Fruit fly (Drosophila melanogaster): ENCODE results near the gene CG33689.

CG33689 gene

dm6 chr3L:16156788-16157208 lies 43.2 kb upstream of the CG33689 start (continued):
- TF ChIP-seq Hr78 (GFP tag; optimal IDR thresholded peaks at IDR 0.05): no peak
- no peak for TF ChIP-seq tio (GFP tag; optimal IDR thresholded peaks at IDR 0.05)
- no peak for TF ChIP-seq her (GFP tag; optimal IDR thresholded peaks at IDR 0.05)
- TF ChIP-seq CG2889 (GFP tag; IDR thresholded peaks at IDR 0.05): no peak
- no peak for TF ChIP-seq CG10462 (GFP tag; optimal IDR thresholded peaks at IDR 0.05)
- TF ChIP-seq CG17361 (GFP tag; IDR thresholded peaks at IDR 0.05): no peak
- TF ChIP-seq NFAT (GFP tag; IDR thresholded peaks at IDR 0.05): peak; percentile 74
- TF ChIP-seq CG6175 (GFP tag; IDR thresholded peaks at IDR 0.05): peak; percentile 77
- TF ChIP-seq CG14050 (GFP tag; IDR thresholded peaks at IDR 0.05): no peak
- no peak for TF ChIP-seq ham (GFP tag; IDR thresholded peaks at IDR 0.05)
- TF ChIP-seq Jarid2 (GFP tag; optimal IDR thresholded peaks at IDR 0.05): no peak
- no peak for TF ChIP-seq ac (GFP tag; optimal IDR thresholded peaks at IDR 0.05)
- no peak for TF ChIP-seq CG31388 (GFP tag; optimal IDR thresholded peaks at IDR 0.05)
- no peak for TF ChIP-seq CG8290 (GFP tag; optimal IDR thresholded peaks at IDR 0.05)
- peak in 1 of 2 experiments; percentile 26 for TF ChIP-seq CG8290 (tag; optimal IDR thresholded peaks at IDR 0.05)
- TF ChIP-seq CG17612 (GFP tag; IDR thresholded peaks at IDR 0.05): no peak
- no peak for TF ChIP-seq CG1233 (GFP tag; optimal IDR thresholded peaks at IDR 0.05)
- TF ChIP-seq H15 (GFP tag; IDR thresholded peaks at IDR 0.05): no peak
- no peak for TF ChIP-seq CG15696 (tag; optimal IDR thresholded peaks at IDR 0.05)
- TF ChIP-seq exex (tag; optimal IDR thresholded peaks at IDR 0.05): peak; percentile 50
- 0 out of 2 replicates have a peak, but pooled peaks have one; percentile 13 for TF ChIP-seq MBD-R2 (GFP tag; IDR thresholded peaks at IDR 0.05)
- TF ChIP-seq Mad (GFP tag; optimal IDR thresholded peaks at IDR 0.05): no peak
- TF ChIP-seq CG13894 (tag; optimal IDR thresholded peaks at IDR 0.05): peak; percentile 35
- TF ChIP-seq CG10321 (GFP tag; IDR thresholded peaks at IDR 0.05): no peak
- TF ChIP-seq CG6654 (GFP tag; optimal IDR thresholded peaks at IDR 0.05): no peak
- TF ChIP-seq cwo (GFP tag; optimal IDR thresholded peaks at IDR 0.05): peak; percentile 99
- no peak for TF ChIP-seq D19A (tag; optimal IDR thresholded peaks at IDR 0.05)
- TF ChIP-seq crol (GFP tag; IDR thresholded peaks at IDR 0.05): peak; percentile 97
- TF ChIP-seq Dll (GFP tag; IDR thresholded peaks at IDR 0.05; ENCODE audit: partially characterized antibody): no peak
- no peak for TF ChIP-seq CG7372 (GFP tag; IDR thresholded peaks at IDR 0.05)
- TF ChIP-seq CG10274 (GFP tag; optimal IDR thresholded peaks at IDR 0.05): no peak
- TF ChIP-seq sna (GFP tag; IDR thresholded peaks at IDR 0.05; ENCODE audit: partially characterized antibody): no peak
- no peak for TF ChIP-seq CG7357 (GFP tag; IDR thresholded peaks at IDR 0.05)
- TF ChIP-seq Rx (GFP tag; IDR thresholded peaks at IDR 0.05): no peak
- no peak for TF ChIP-seq HmgZ (tag; optimal IDR thresholded peaks at IDR 0.05)
- no peak for TF ChIP-seq eyg (GFP tag; optimal IDR thresholded peaks at IDR 0.05)
- TF ChIP-seq corto (GFP tag; optimal IDR thresholded peaks at IDR 0.05): no peak
- TF ChIP-seq CG1647 (GFP tag; optimal IDR thresholded peaks at IDR 0.05): no peak
- peak; percentile 63 for TF ChIP-seq lab (GFP tag; optimal IDR thresholded peaks at IDR 0.05)
- TF ChIP-seq CG11560 (tag; IDR thresholded peaks at IDR 0.05): no peak
- no peak for TF ChIP-seq CG2199 (GFP tag; IDR thresholded peaks at IDR 0.05)
- TF ChIP-seq tx (GFP tag; optimal IDR thresholded peaks at IDR 0.05): no peak
- TF ChIP-seq run (tag; optimal IDR thresholded peaks at IDR 0.05): no peak
- no peak for TF ChIP-seq sc (optimal IDR thresholded peaks at IDR 0.05)
- TF ChIP-seq sc (GFP tag; optimal IDR thresholded peaks at IDR 0.05): no peak
- TF ChIP-seq chinmo (GFP tag; IDR thresholded peaks at IDR 0.05; ENCODE audit: partially characterized antibody): 0 out of 4 replicates have a peak, but pooled peaks have one; percentile 44
- no peak for TF ChIP-seq wor (GFP tag; IDR thresholded peaks at IDR 0.05)
- no peak for TF ChIP-seq ap (GFP tag; IDR thresholded peaks at IDR 0.05)
- TF ChIP-seq sug (tag; optimal IDR thresholded peaks at IDR 0.05): peak; percentile 57
- TF ChIP-seq CG3163 (GFP tag; optimal IDR thresholded peaks at IDR 0.05): no peak
- no peak for TF ChIP-seq gcm (GFP tag; optimal IDR thresholded peaks at IDR 0.05)
- no peak for TF ChIP-seq Hr3 (GFP tag; optimal IDR thresholded peaks at IDR 0.05)
- no peak for TF ChIP-seq Fer3 (tag; optimal IDR thresholded peaks at IDR 0.05)
